Fruit fly (Drosophila melanogaster) whole organism, embryonic: ENCODE measurements around the gene mgr.

Source experiments
- Awh ChIP-seq: fragments of 200-800 bp; sonication (Bioruptor generic); IDR thresholded peaks from 2 replicates; pipeline ENCODE4, ENCODE4 v1.3.6; 2022; ENCODE audit warnings: missing biosample characterization, missing genetic modification characterization
- BEAF-32 ChIP-seq: fragments of 200-800 bp; sonication (Bioruptor generic); optimal IDR thresholded peaks from 3 replicates; lab custom pipeline; 2017; ENCODE audit warnings: missing biosample characterization, missing genetic modification characterization, mild to moderate bottlenecking, moderate library complexity, missing genetic modification reagents
- CG11504 ChIP-seq: fragments of 200-800 bp; sonication (Bioruptor generic); optimal IDR thresholded peaks from 3 replicates; lab custom pipeline; 2019; ENCODE audit warnings: missing biosample characterization, mild to moderate bottlenecking, missing genetic modification characterization, moderate library complexity
- CG11695 ChIP-seq: fragments of 200-800 bp; sonication (Bioruptor generic); IDR thresholded peaks from 3 replicates; pipeline ENCODE4 v1.3.6; 2022; ENCODE audit warnings: missing biosample characterization, missing genetic modification characterization
- CG14050 ChIP-seq: fragments of 200-800 bp; sonication (Bioruptor generic); IDR thresholded peaks from 3 replicates; pipeline ENCODE4 v1.3.6; 2022; ENCODE audit warnings: missing biosample characterization, missing genetic modification characterization
- CG14710 ChIP-seq: fragments of 200-800 bp; sonication (Bioruptor generic); optimal IDR thresholded peaks from 3 replicates; lab custom pipeline; 2019; ENCODE audit warnings: missing biosample characterization, mild to moderate bottlenecking, missing genetic modification characterization, moderate library complexity
- CG14860 ChIP-seq: fragments of 200-800 bp; sonication (Bioruptor generic); IDR thresholded peaks from 3 replicates; pipeline ENCODE4 v1.3.6; 2022; ENCODE audit warnings: missing biosample characterization, missing genetic modification characterization; ENCODE audit not compliant: partially characterized antibody
- CG1647 ChIP-seq: fragments of 200-800 bp; sonication (Bioruptor generic); optimal IDR thresholded peaks from 3 replicates; lab custom pipeline; 2016; ENCODE audit warnings: missing biosample characterization, missing genetic modification characterization
- CG17328 ChIP-seq: fragments of 200-800 bp; sonication (Bioruptor generic); IDR thresholded peaks from 2 replicates; pipeline ENCODE4 v1.3.6; 2022; ENCODE audit warnings: missing biosample characterization, missing genetic modification characterization
- CG2116 ChIP-seq: fragments of 200-800 bp; sonication (Bioruptor generic); optimal IDR thresholded peaks from 3 replicates; lab custom pipeline; 2018; ENCODE audit warnings: missing biosample characterization, mild to moderate bottlenecking, missing genetic modification characterization
- CG2120 ChIP-seq: fragments of 200-800 bp; sonication (Bioruptor generic); optimal IDR thresholded peaks from 3 replicates; lab custom pipeline; 2016; ENCODE audit warnings: missing biosample characterization, missing genetic modification characterization
- CG34224 ChIP-seq: fragments of 200-800 bp; sonication (Bioruptor generic); IDR thresholded peaks from 3 replicates; pipeline ENCODE4 v1.3.6; 2022; ENCODE audit warnings: missing biosample characterization, missing genetic modification characterization; ENCODE audit not compliant: partially characterized antibody
- CG42726 ChIP-seq: fragments of 200-800 bp; sonication (Bioruptor generic); IDR thresholded peaks from 2 replicates; pipeline ENCODE4 v1.3.6; 2022; ENCODE audit warnings: missing biosample characterization, missing genetic modification characterization; ENCODE audit not compliant: partially characterized antibody
- CG4424 ChIP-seq: fragments of 200-800 bp; sonication (Bioruptor generic); optimal IDR thresholded peaks from 3 replicates; lab custom pipeline; 2016; ENCODE audit warnings: missing biosample characterization, missing genetic modification characterization
- CG4707 ChIP-seq: fragments of 200-800 bp; sonication (Bioruptor generic); optimal IDR thresholded peaks from 2 replicates; lab custom pipeline; 2018; ENCODE audit warnings: missing biosample characterization, mild to moderate bottlenecking, missing genetic modification characterization, moderate library complexity
- CG7556 ChIP-seq: fragments of 200-800 bp; sonication (Bioruptor generic); optimal IDR thresholded peaks from 2 replicates; lab custom pipeline; 2017; ENCODE audit warnings: missing biosample characterization, mild to moderate bottlenecking, missing genetic modification characterization
- CkIIα-i1 ChIP-seq: fragments of 200-800 bp; sonication (Bioruptor generic); IDR thresholded peaks from 2 replicates; pipeline ENCODE4 v1.3.6; 2022; ENCODE audit warnings: missing biosample characterization, missing genetic modification characterization
- D19B ChIP-seq: fragments of 200-800 bp; sonication (Bioruptor generic); optimal IDR thresholded peaks from 2 replicates; lab custom pipeline; 2017; ENCODE audit warnings: missing biosample characterization, mild to moderate bottlenecking, missing genetic modification characterization
- Dek ChIP-seq: fragments of 200-800 bp; sonication (Bioruptor generic); optimal IDR thresholded peaks from 3 replicates; lab custom pipeline; 2019; ENCODE audit warnings: missing biosample characterization, mild to moderate bottlenecking, missing genetic modification characterization, moderate library complexity
- Ets65A ChIP-seq: fragments of 200-800 bp; sonication (Bioruptor generic); peaks from one replicate; lab custom pipeline; 2016; ENCODE audit warnings: missing biosample characterization, missing genetic modification characterization
- Fer3 ChIP-seq: fragments of 200-800 bp; sonication (Bioruptor generic); optimal IDR thresholded peaks from 2 replicates; lab custom pipeline; 2018; ENCODE audit warnings: missing biosample characterization, mild to moderate bottlenecking, missing genetic modification characterization, moderate library complexity
- MBD-R2 ChIP-seq: fragments of 200-800 bp; sonication (Bioruptor generic); IDR thresholded peaks from 2 replicates; pipeline ENCODE4 v1.3.6; 2022; ENCODE audit warnings: missing biosample characterization, missing genetic modification characterization
- MESR4 ChIP-seq: fragments of 200-800 bp; sonication (Bioruptor generic); optimal IDR thresholded peaks from 2 replicates; lab custom pipeline; 2018; ENCODE audit warnings: missing biosample characterization, mild to moderate bottlenecking, missing genetic modification characterization, moderate library complexity
- Nf-YA ChIP-seq: fragments of 200-800 bp; sonication (Bioruptor generic); IDR thresholded peaks from 2 replicates; pipeline ENCODE4 v1.3.6; 2022; ENCODE audit warnings: missing biosample characterization, missing genetic modification characterization
- Nf-YC ChIP-seq: fragments of 200-800 bp; optimal IDR thresholded peaks from 3 replicates; lab custom pipeline; 2019; ENCODE audit warnings: missing biosample characterization, mild to moderate bottlenecking, missing genetic modification characterization, moderate library complexity
- Opbp ChIP-seq: fragments of 200-800 bp; sonication (Bioruptor generic); IDR thresholded peaks from 3 replicates; pipeline ENCODE4 v1.3.6; 2022; ENCODE audit warnings: missing biosample characterization, missing genetic modification characterization; ENCODE audit not compliant: partially characterized antibody
- Scr ChIP-seq: fragments of 200-800 bp; sonication (Bioruptor generic); IDR thresholded peaks from 2 replicates; pipeline ENCODE4 v1.3.6; 2022; ENCODE audit warnings: missing biosample characterization, missing genetic modification characterization; ENCODE audit not compliant: partially characterized antibody
- Spps ChIP-seq: fragments of 200-800 bp; sonication (Bioruptor generic); optimal IDR thresholded peaks from 2 replicates; lab custom pipeline; 2018; ENCODE audit warnings: missing biosample characterization, mild to moderate bottlenecking, missing genetic modification characterization
- Sry-δ ChIP-seq: fragments of 200-800 bp; sonication (Bioruptor generic); optimal IDR thresholded peaks from 2 replicates; lab custom pipeline; 2016; ENCODE audit warnings: missing biosample characterization, missing genetic modification characterization
- Taf1 ChIP-seq: fragments of 200-800 bp; sonication (Bioruptor generic); IDR thresholded peaks from 2 replicates; pipeline ENCODE4 v1.3.6; 2022; ENCODE audit warnings: missing biosample characterization, missing genetic modification characterization
- Trl ChIP-seq, 3 experiments: fragments of >200 bp in 2 of 3; fragments of 200-800 bp in 1 of 3; sonication (Bioruptor generic) in 1 of 3; optimal IDR thresholded peaks; 2 replicates in 1 of 3; 3 replicates in 2 of 3; lab custom pipeline; 2016 to 2017; ENCODE audit warnings: missing biosample characterization in 1 of 3, missing genetic modification characterization in 1 of 3
- ab ChIP-seq: fragments of 200-800 bp; sonication (Bioruptor generic); optimal IDR thresholded peaks from 2 replicates; lab custom pipeline; 2016; ENCODE audit warnings: missing biosample characterization, missing genetic modification characterization
- amos ChIP-seq: fragments of 200-800 bp; sonication (Bioruptor generic); IDR thresholded peaks from 2 replicates; pipeline ENCODE4 v1.3.6; 2022; ENCODE audit warnings: missing biosample characterization, missing genetic modification characterization; ENCODE audit not compliant: partially characterized antibody
- ato ChIP-seq: fragments of 200-800 bp; sonication (Bioruptor generic); IDR thresholded peaks from 2 replicates; pipeline ENCODE4 v1.3.6; 2022; ENCODE audit warnings: missing biosample characterization, missing genetic modification characterization; ENCODE audit not compliant: partially characterized antibody
- cas ChIP-seq: fragments of 200-800 bp; sonication (Bioruptor generic); IDR thresholded peaks from 2 replicates; pipeline ENCODE4 v1.3.6; 2022; ENCODE audit warnings: missing biosample characterization, missing genetic modification characterization
- chinmo ChIP-seq: fragments of 200-800 bp; sonication (Bioruptor generic); IDR thresholded peaks from 4 replicates; pipeline ENCODE4 v1.3.6; 2022; ENCODE audit warnings: missing biosample characterization, missing genetic modification characterization; ENCODE audit not compliant: partially characterized antibody
- ci ChIP-seq: fragments of 200-800 bp; sonication (Bioruptor generic); IDR thresholded peaks from 3 replicates; pipeline ENCODE4 v1.3.6; 2022; ENCODE audit warnings: missing biosample characterization, missing genetic modification characterization
- croc ChIP-seq: fragments of 200-800 bp; sonication (Bioruptor generic); conservative IDR thresholded peaks from 3 replicates; pipeline ENCODE4 v1.3.6; 2022; ENCODE audit warnings: missing biosample characterization, missing genetic modification characterization
- fd3F ChIP-seq: fragments of 200-800 bp; sonication (Bioruptor generic); optimal IDR thresholded peaks from 2 replicates; lab custom pipeline; 2018; ENCODE audit warnings: missing biosample characterization, mild to moderate bottlenecking, missing genetic modification characterization, moderate library complexity
- grau ChIP-seq: fragments of 200-800 bp; optimal IDR thresholded peaks from 3 replicates; lab custom pipeline; 2019; ENCODE audit warnings: missing biosample characterization, mild to moderate bottlenecking, missing genetic modification characterization, moderate library complexity
- nau ChIP-seq: fragments of 200-800 bp; sonication (Bioruptor generic); optimal IDR thresholded peaks from 3 replicates; lab custom pipeline; 2017; ENCODE audit warnings: missing biosample characterization, mild to moderate bottlenecking, missing genetic modification characterization, missing genetic modification reagents
- oc ChIP-seq: fragments of 200-800 bp; sonication (Bioruptor generic); optimal IDR thresholded peaks from 2 replicates; lab custom pipeline; 2018; ENCODE audit warnings: missing biosample characterization, mild to moderate bottlenecking, missing genetic modification characterization, moderate library complexity
- otp ChIP-seq: fragments of 200-800 bp; sonication (Bioruptor generic); IDR thresholded peaks from 3 replicates; pipeline ENCODE4, ENCODE4 v1.3.6; 2022; ENCODE audit warnings: missing biosample characterization, missing genetic modification characterization
- stc ChIP-seq: fragments of 200-800 bp; sonication (Bioruptor generic); IDR thresholded peaks from 2 replicates; pipeline ENCODE4 v1.3.6; 2022; ENCODE audit warnings: missing biosample characterization, missing genetic modification characterization
- sug ChIP-seq: fragments of 200-800 bp; optimal IDR thresholded peaks from 2 replicates; lab custom pipeline; 2019; ENCODE audit warnings: missing biosample characterization, mild to moderate bottlenecking, missing genetic modification characterization, moderate library complexity
- unc-4 ChIP-seq: fragments of 200-800 bp; sonication (Bioruptor generic); IDR thresholded peaks from 2 replicates; pipeline ENCODE4 v1.3.6; 2022; ENCODE audit warnings: missing biosample characterization, missing genetic modification characterization; ENCODE audit not compliant: partially characterized antibody
- vnd ChIP-seq: fragments of 200-800 bp; sonication (Bioruptor generic); IDR thresholded peaks from 3 replicates; pipeline ENCODE4 v1.3.6; 2022; ENCODE audit warnings: missing biosample characterization, missing genetic modification characterization; ENCODE audit not compliant: partially characterized antibody
- zf30C ChIP-seq: fragments of 200-800 bp; sonication (Bioruptor generic); optimal IDR thresholded peaks from 3 replicates; lab custom pipeline; 2018; ENCODE audit warnings: missing biosample characterization, mild to moderate bottlenecking, missing genetic modification characterization
- zfh1 ChIP-seq: fragments of 200-800 bp; sonication (Bioruptor generic); IDR thresholded peaks from 3 replicates; pipeline ENCODE4 v1.3.6; 2022; ENCODE audit warnings: missing biosample characterization, missing genetic modification characterization

mgr gene

DNA sequence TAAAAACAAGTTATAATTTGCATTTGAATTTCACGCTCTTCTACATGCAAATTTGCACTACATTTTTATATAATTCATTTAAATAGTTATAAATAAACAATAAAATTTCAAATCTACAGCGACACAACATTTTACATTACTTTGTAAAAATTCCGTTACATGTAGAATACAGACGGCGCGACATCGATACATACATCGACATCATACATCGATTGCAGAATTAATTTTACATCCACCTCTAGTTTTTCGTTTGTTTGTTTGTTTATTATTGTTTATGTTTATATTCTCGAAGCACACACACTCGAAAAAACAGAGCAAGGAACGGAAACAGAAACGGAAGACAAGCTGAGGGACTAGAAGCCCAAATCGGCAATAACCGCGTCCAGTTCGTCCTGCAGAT is 27.9 kb upstream of the mgr start, which contains the start of gene CG17230 (continued):
- TF ChIP-seq nau: no peak
- TF ChIP-seq CG42726 (GFP tag; lab: Robert Waterston, UW): peak; percentile 51
- TF ChIP-seq otp (GFP tag; lab: Robert Waterston, UW): no peak
- TF ChIP-seq Ets65A (GFP tag; lab: Kevin White, UChicago): no peak
- no peak for TF ChIP-seq croc (GFP tag; lab: Robert Waterston, UW)
- no peak for TF ChIP-seq CG4424 (GFP tag; lab: Kevin White, UChicago)
- peak; percentile 50; the same call in 2 of the 3 replicates for TF ChIP-seq ci (GFP tag; lab: Robert Waterston, UW)
- TF ChIP-seq amos (GFP tag; lab: Robert Waterston, UW): peak; percentile 89
- no peak for TF ChIP-seq Dek (tag; lab: Kevin White, UChicago)
- TF ChIP-seq Fer3 (tag; lab: Kevin White, UChicago): no peak
- peak; percentile 25 for TF ChIP-seq CG2116 (GFP tag; lab: Kevin White, UChicago)
- TF ChIP-seq chinmo: peak; percentile 60; the same call in 1 of the 4 replicates
- TF ChIP-seq sug: peak; percentile 18
- TF ChIP-seq CG11695 (GFP tag; lab: Robert Waterston, UW): no peak
- TF ChIP-seq CG1647 (GFP tag; lab: Kevin White, UChicago): no peak
- TF ChIP-seq vnd (GFP tag; lab: Robert Waterston, UW): peak; percentile 73
- peak; percentile 32 for TF ChIP-seq MESR4
- no peak for TF ChIP-seq D19B (GFP tag; lab: Kevin White, UChicago)
- no peak for TF ChIP-seq Nf-YA
- TF ChIP-seq Opbp (GFP tag; lab: Robert Waterston, UW): peak; percentile 75
- TF ChIP-seq zf30C (GFP tag; lab: Kevin White, UChicago): peak; percentile 34
- TF ChIP-seq oc (tag; lab: Kevin White, UChicago): no peak
- TF ChIP-seq Trl (optimal IDR thresholded peaks at IDR 0.05; lab: Kevin White, UChicago): no peak
- no peak for TF ChIP-seq Trl (GFP tag; optimal IDR thresholded peaks at IDR 0.05; lab: Kevin White, UChicago)
- TF ChIP-seq unc-4 (GFP tag; lab: Robert Waterston, UW): peak; percentile 68
- TF ChIP-seq Sry-δ (GFP tag; lab: Kevin White, UChicago): peak; percentile 82
- peak; percentile 43 for TF ChIP-seq CG14710
- TF ChIP-seq Nf-YC: no peak
- no peak for TF ChIP-seq CG2120
- TF ChIP-seq CG7556 (GFP tag; lab: Kevin White, UChicago): no peak
- peak; percentile 72; the same call in 2 of the 3 replicates for TF ChIP-seq CG14860 (GFP tag; lab: Robert Waterston, UW)
- TF ChIP-seq ab (GFP tag; lab: Kevin White, UChicago): no peak
- TF ChIP-seq CG34224 (GFP tag; lab: Robert Waterston, UW): peak; percentile 77
- TF ChIP-seq Taf1 (GFP tag; lab: Robert Waterston, UW): no peak
- no peak for TF ChIP-seq Spps (tag; lab: Kevin White, UChicago)
- peak; percentile 14 for TF ChIP-seq grau (tag; lab: Kevin White, UChicago)
- TF ChIP-seq BEAF-32 (GFP tag; lab: Kevin White, UChicago): peak; percentile 81
- peak; percentile 75 for TF ChIP-seq MBD-R2 (GFP tag; lab: Robert Waterston, UW)
- TF ChIP-seq CG17328: 0 out of 2 replicates have a peak, but pooled peaks have one; percentile 9
- no peak for TF ChIP-seq zfh1 (GFP tag; lab: Robert Waterston, UW)
- no peak for TF ChIP-seq CkIIα-i1
- TF ChIP-seq CG14050 (GFP tag; lab: Robert Waterston, UW): no peak
- no peak for TF ChIP-seq stc (GFP tag; lab: Robert Waterston, UW)
- no peak for TF ChIP-seq cas (GFP tag; lab: Robert Waterston, UW)
- TF ChIP-seq fd3F (GFP tag; lab: Kevin White, UChicago): no peak
- peak; percentile 31 for TF ChIP-seq CG11504 (tag; lab: Kevin White, UChicago)
- no peak for TF ChIP-seq CG4707
- TF ChIP-seq ato (GFP tag; lab: Robert Waterston, UW): 0 out of 2 replicates have a peak, but pooled peaks have one; percentile 37
- no peak for TF ChIP-seq Awh (GFP tag; lab: Robert Waterston, UW)
- peak; percentile 73 for TF ChIP-seq Scr (GFP tag; lab: Robert Waterston, UW)
